Worm (Caenorhabditis elegans): ENCODE measurements around the gene C02E7.6.

DNA sequence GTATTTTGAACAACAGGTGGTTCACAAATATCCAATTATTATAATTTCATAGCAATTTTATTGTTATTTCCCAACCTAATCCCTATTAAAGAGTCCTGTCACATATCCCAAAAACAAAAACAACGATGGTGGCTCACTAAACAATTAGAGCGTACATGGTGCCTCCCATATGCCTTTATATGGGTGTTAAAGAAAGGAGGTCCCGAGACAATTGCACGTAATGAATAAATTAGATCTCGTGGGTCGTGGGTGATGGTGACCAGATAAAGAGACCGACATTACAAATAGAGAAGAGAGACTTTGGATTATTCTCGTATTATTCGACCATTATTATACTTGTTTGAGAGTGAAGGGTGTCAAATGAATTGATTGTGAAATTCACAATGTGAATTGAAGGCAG, 48.2 kb downstream of the C02E7.6 start:
- TF ChIP-seq let-526 (GFP tag; IDR thresholded peaks at IDR 0.05) (no peak), pha-4 (tag; optimal IDR thresholded peaks at IDR 0.05) (no peak), zim-3 (tag; optimal IDR thresholded peaks at IDR 0.05) (no peak), dox-1 (GFP tag; IDR thresholded peaks at IDR 0.05) (no peak), F22D6.2 (tag; optimal IDR thresholded peaks at IDR 0.05) (no peak), F57A8.1 (GFP tag; optimal IDR thresholded peaks at IDR 0.05) (no peak), snpc-4 (GFP tag; optimal IDR thresholded peaks at IDR 0.05) (no peak), snpc-4 (tag; optimal IDR thresholded peaks at IDR 0.05) (no peak), sdz-38 (tag; optimal IDR thresholded peaks at IDR 0.05) (no peak), atf-7 (tag; optimal IDR thresholded peaks at IDR 0.05) (no peak), unc-62 (GFP tag; optimal IDR thresholded peaks at IDR 0.05) (no peak), aptf-2 (GFP tag; conservative IDR thresholded peaks at IDR 0.05) (no peak), nfya-1 (tag; optimal IDR thresholded peaks at IDR 0.05; ENCODE audit: borderline replicate concordance, insufficient read depth) (no peak), unc-130 (GFP tag; optimal IDR thresholded peaks at IDR 0.05) (no peak), F49E8.2 (tag; optimal IDR thresholded peaks at IDR 0.05; ENCODE audit: insufficient read depth) (no peak)

Measured in whole organism, young adult.